Worm (Caenorhabditis elegans) whole organism, mixed stage, embryonic: Measurements from ENCODE around the gene srx-26.

Source experiments
- lin-13 ChIP-seq: fragments of 150-350 bp; optimal IDR thresholded peaks from 2 replicates; lab custom pipeline; 2014; ENCODE audit warnings: missing biosample characterization, missing genetic modification characterization
- nhr-28 ChIP-seq: fragments of 150-350 bp; optimal IDR thresholded peaks from 2 replicates; lab custom pipeline; 2014; ENCODE audit warnings: missing biosample characterization, missing genetic modification characterization

ce11 chrV:2763105-2763504 lies 10.2 kb upstream of the srx-26 start, which contains the start of gene R05D8.7:
- TF ChIP-seq lin-13 (tag; lab: Kevin White, UChicago) = no peak
- TF ChIP-seq nhr-28 = no peak
